Worm (Caenorhabditis elegans) whole organism, midembryonic: ENCODE results near the gene C45B2.3.

Source experiments
- T22C8.4 ChIP-seq: fragments of 200-800 bp; sonication (Bioruptor generic); IDR thresholded peaks from 2 replicates; pipeline ENCODE4 v1.3.6; 2022; ENCODE audit warnings: missing genetic modification characterization, missing compliant biosample characterization
- flt-1 ChIP-seq: fragments of 200-800 bp; sonication (Bioruptor generic); IDR thresholded peaks from 2 replicates; pipeline ENCODE4 v1.3.6; 2022; ENCODE audit warnings: missing genetic modification characterization, missing compliant biosample characterization
- klf-2 ChIP-seq: fragments of 200-800 bp; sonication (Bioruptor generic); conservative IDR thresholded peaks from 2 replicates; pipeline ENCODE4 v1.3.6; 2022; ENCODE audit warnings: missing genetic modification reagents, missing genetic modification characterization, missing compliant biosample characterization
- ref-1 ChIP-seq: fragments of 200-800 bp; sonication (Bioruptor generic); conservative IDR thresholded peaks from 2 replicates; pipeline ENCODE4 v1.3.6; 2022; ENCODE audit warnings: missing genetic modification reagents, missing genetic modification characterization, missing compliant biosample characterization
- ztf-23 ChIP-seq: fragments of 200-800 bp; sonication (Bioruptor generic); IDR thresholded peaks from 2 replicates; pipeline ENCODE4 v1.3.6; 2022; ENCODE audit warnings: missing genetic modification reagents, missing genetic modification characterization, missing compliant biosample characterization

ce11 chrX:6122026-6122425 is 39.3 kb downstream of the C45B2.3 start, which contains the start of gene nnt-1:
- TF ChIP-seq flt-1 (GFP tag; lab: Robert Waterston, UW) (no peak), ref-1 (GFP tag; lab: Robert Waterston, UW) (no peak), T22C8.4 (GFP tag; lab: Robert Waterston, UW) (no peak), ztf-23 (GFP tag; lab: Robert Waterston, UW) (no peak), klf-2 (GFP tag; lab: Robert Waterston, UW) (no peak)
